Fruit fly (Drosophila melanogaster): Measurements from ENCODE around the gene elav.

The elav gene

dm6 chrX:526479-527071, 3.5 kb upstream of the elav start (continued):
- TF ChIP-seq CG2875 (GFP tag; optimal IDR thresholded peaks at IDR 0.05), result peak; percentile 30
- peak; percentile 46 for TF ChIP-seq bab2 (GFP tag; optimal IDR thresholded peaks at IDR 0.05)
- no peak for TF ChIP-seq ase (GFP tag; IDR thresholded peaks at IDR 0.05)
- peak; percentile 49; the same call in 1 of the 3 replicates for TF ChIP-seq Optix (GFP tag; IDR thresholded peaks at IDR 0.05)
- TF ChIP-seq CG43689 (GFP tag; IDR thresholded peaks at IDR 0.05), result no peak
- no peak for TF ChIP-seq CG5953 (GFP tag; IDR thresholded peaks at IDR 0.05)
- TF ChIP-seq chif (GFP tag; optimal IDR thresholded peaks at IDR 0.05), result peak; percentile 59 to 91
- no peak for TF ChIP-seq CG17568 (GFP tag; optimal IDR thresholded peaks at IDR 0.05)
- no peak for TF ChIP-seq CG10321 (GFP tag; IDR thresholded peaks at IDR 0.05)
- no peak for TF ChIP-seq HHEX (GFP tag; optimal IDR thresholded peaks at IDR 0.05)
- 0 out of 3 replicates have a peak, but pooled peaks have one; percentile 45 for TF ChIP-seq otp (GFP tag; IDR thresholded peaks at IDR 0.05)
- no peak for TF ChIP-seq CG4360 (GFP tag; IDR thresholded peaks at IDR 0.05)
- TF ChIP-seq CG11456 (GFP tag; IDR thresholded peaks at IDR 0.05), result no peak
- no peak for TF ChIP-seq CG4328 (GFP tag; optimal IDR thresholded peaks at IDR 0.05)
- TF ChIP-seq CG10543 (GFP tag; optimal IDR thresholded peaks at IDR 0.05), result no peak
- no peak for TF ChIP-seq Adf1 (GFP tag; IDR thresholded peaks at IDR 0.05)
- no peak for TF ChIP-seq CG10147 (GFP tag; optimal IDR thresholded peaks at IDR 0.05)
- no peak for TF ChIP-seq HLH4C (GFP tag; IDR thresholded peaks at IDR 0.05; ENCODE audit: partially characterized antibody)
- TF ChIP-seq CG18619 (GFP tag; optimal IDR thresholded peaks at IDR 0.05), result no peak
- no peak for TF ChIP-seq ham (GFP tag; IDR thresholded peaks at IDR 0.05)
- no peak for TF ChIP-seq CG7372 (GFP tag; IDR thresholded peaks at IDR 0.05)
- no peak for TF ChIP-seq Ptx1 (GFP tag; IDR thresholded peaks at IDR 0.05)
- peak; percentile 7 for TF ChIP-seq ems (GFP tag; optimal IDR thresholded peaks at IDR 0.05)
- TF ChIP-seq CG4404 (GFP tag; IDR thresholded peaks at IDR 0.05), result peak; percentile 93
- TF ChIP-seq bbx (GFP tag; IDR thresholded peaks at IDR 0.05; ENCODE audit: partially characterized antibody), result no peak
- peak; percentile 45 for TF ChIP-seq CG30403 (GFP tag; optimal IDR thresholded peaks at IDR 0.05)
- TF ChIP-seq Ada2b (GFP tag; IDR thresholded peaks at IDR 0.05), result no peak
- no peak for TF ChIP-seq kah (GFP tag; optimal IDR thresholded peaks at IDR 0.05)
- TF ChIP-seq exex (tag; optimal IDR thresholded peaks at IDR 0.05), result no peak
- no peak for TF ChIP-seq fru (optimal IDR thresholded peaks at IDR 0.05)
- TF ChIP-seq Ets65A (GFP tag), result peak; percentile 91
- peak; percentile 54 for TF ChIP-seq fd96Cb (tag; optimal IDR thresholded peaks at IDR 0.05)
- TF ChIP-seq CG12219 (GFP tag; optimal IDR thresholded peaks at IDR 0.05), result peak; percentile 33
- TF ChIP-seq her (GFP tag; optimal IDR thresholded peaks at IDR 0.05), result peak; percentile 44
- TF ChIP-seq fd64A (GFP tag; optimal IDR thresholded peaks at IDR 0.05), result no peak
- peak; percentile 47 for TF ChIP-seq CG9609 (GFP tag; optimal IDR thresholded peaks at IDR 0.05)
- TF ChIP-seq CG7786 (GFP tag; optimal IDR thresholded peaks at IDR 0.05), result peak; percentile 63
- TF ChIP-seq Dfd (GFP tag; optimal IDR thresholded peaks at IDR 0.05), result no peak
- peak; percentile 8 for TF ChIP-seq HmgD (GFP tag; optimal IDR thresholded peaks at IDR 0.05)
- no peak for TF ChIP-seq dysf (GFP tag; IDR thresholded peaks at IDR 0.05)
- TF ChIP-seq bigmax (GFP tag; optimal IDR thresholded peaks at IDR 0.05), result no peak
- peak; percentile 71 for TF ChIP-seq Camta (GFP tag; optimal IDR thresholded peaks at IDR 0.05)
- peak; percentile 55 for TF ChIP-seq slp2 (GFP tag; optimal IDR thresholded peaks at IDR 0.05)
- no peak for TF ChIP-seq C15 (GFP tag; IDR thresholded peaks at IDR 0.05)
- TF ChIP-seq odd (GFP tag; optimal IDR thresholded peaks at IDR 0.05), result no peak
- TF ChIP-seq CG17829 (tag; optimal IDR thresholded peaks at IDR 0.05), result peak; percentile 83
- no peak for TF ChIP-seq Dip3 (GFP tag; optimal IDR thresholded peaks at IDR 0.05)
- no peak for TF ChIP-seq Blimp-1 (GFP tag; optimal IDR thresholded peaks at IDR 0.05)
- no peak for TF ChIP-seq peb (GFP tag; IDR thresholded peaks at IDR 0.05)
- peak in 1 of 3 experiments; percentile 85 for TF ChIP-seq lola (GFP tag; optimal IDR thresholded peaks at IDR 0.05)
- TF ChIP-seq CG14860 (GFP tag; IDR thresholded peaks at IDR 0.05; ENCODE audit: partially characterized antibody), result no peak

Data from whole organism, embryonic.